Worm (Caenorhabditis elegans): ENCODE data around the gene sftd-3.

Gene sftd-3

ce11 chrII:8964049-8964448, at the start of gene sftd-3:
Gene sftd-3 (minus strand): TSS chrII:8964149.
- no peak for TF ChIP-seq klf-2 (GFP tag; conservative IDR thresholded peaks at IDR 0.05)

- TF ChIP-seq cog-1 (tag; optimal IDR thresholded peaks at IDR 0.05) (no peak), ztf-23 (GFP tag; IDR thresholded peaks at IDR 0.05) (0 out of 2 replicates have a peak, but pooled peaks have one; percentile 34)
Measured at ce11 chrII:9013341-9013740, 49.4 kb upstream of the sftd-3 start.

ce11 chrII:9010708-9011107, 46.8 kb upstream of the sftd-3 start:
- no peak for TF ChIP-seq ref-1 (GFP tag; conservative IDR thresholded peaks at IDR 0.05)
- no peak for TF ChIP-seq ztf-23 (GFP tag; IDR thresholded peaks at IDR 0.05)
- no peak for TF ChIP-seq cog-1 (tag; optimal IDR thresholded peaks at IDR 0.05)
- no peak for TF ChIP-seq tab-1 (GFP tag; IDR thresholded peaks at IDR 0.05)
- TF ChIP-seq med-1 (GFP tag; optimal IDR thresholded peaks at IDR 0.05; ENCODE audit: insufficient read depth): no peak
- no peak for TF ChIP-seq ztf-29 (GFP tag; IDR thresholded peaks at IDR 0.05)
- TF ChIP-seq T22C8.4 (GFP tag; IDR thresholded peaks at IDR 0.05): no peak
- TF ChIP-seq flt-1 (GFP tag; IDR thresholded peaks at IDR 0.05): no peak
- no peak for TF ChIP-seq klf-2 (GFP tag; conservative IDR thresholded peaks at IDR 0.05)

ce11 chrII:9009976-9010702, 46.2 kb upstream of the sftd-3 start:
- TF ChIP-seq ztf-23 (GFP tag; IDR thresholded peaks at IDR 0.05): no peak
- TF ChIP-seq ref-1 (GFP tag; conservative IDR thresholded peaks at IDR 0.05): no peak
- TF ChIP-seq med-1 (GFP tag; optimal IDR thresholded peaks at IDR 0.05; ENCODE audit: insufficient read depth): no peak
- no peak for TF ChIP-seq cog-1 (tag; optimal IDR thresholded peaks at IDR 0.05)
- TF ChIP-seq flt-1 (GFP tag; IDR thresholded peaks at IDR 0.05): no peak
- no peak for TF ChIP-seq T22C8.4 (GFP tag; IDR thresholded peaks at IDR 0.05)
- TF ChIP-seq klf-2 (GFP tag; conservative IDR thresholded peaks at IDR 0.05): no peak
- no peak for TF ChIP-seq ztf-29 (GFP tag; IDR thresholded peaks at IDR 0.05)
- no peak for TF ChIP-seq tab-1 (GFP tag; IDR thresholded peaks at IDR 0.05)

ce11 chrII:9007741-9008140, 43.8 kb upstream of the sftd-3 start:
- TF ChIP-seq T22C8.4 (GFP tag; IDR thresholded peaks at IDR 0.05) (no peak), ref-1 (GFP tag; conservative IDR thresholded peaks at IDR 0.05) (no peak), ztf-29 (GFP tag; IDR thresholded peaks at IDR 0.05) (no peak), klf-2 (GFP tag; conservative IDR thresholded peaks at IDR 0.05) (no peak), tab-1 (GFP tag; IDR thresholded peaks at IDR 0.05) (no peak), cog-1 (tag; optimal IDR thresholded peaks at IDR 0.05) (no peak), med-1 (GFP tag; optimal IDR thresholded peaks at IDR 0.05; ENCODE audit: insufficient read depth) (no peak), flt-1 (GFP tag; IDR thresholded peaks at IDR 0.05) (no peak), ztf-23 (GFP tag; IDR thresholded peaks at IDR 0.05) (no peak)

- TF ChIP-seq tab-1 (GFP tag; IDR thresholded peaks at IDR 0.05) (no peak), T22C8.4 (GFP tag; IDR thresholded peaks at IDR 0.05) (no peak), ref-1 (GFP tag; conservative IDR thresholded peaks at IDR 0.05) (no peak), med-1 (GFP tag; optimal IDR thresholded peaks at IDR 0.05; ENCODE audit: insufficient read depth) (no peak), cog-1 (tag; optimal IDR thresholded peaks at IDR 0.05) (no peak), ztf-23 (GFP tag; IDR thresholded peaks at IDR 0.05) (no peak), flt-1 (GFP tag; IDR thresholded peaks at IDR 0.05) (no peak), klf-2 (GFP tag; conservative IDR thresholded peaks at IDR 0.05) (no peak), ztf-29 (GFP tag; IDR thresholded peaks at IDR 0.05) (no peak)
Measured at ce11 chrII:9005067-9005466, 41.1 kb upstream of the sftd-3 start, which contains the start of gene F44G4.7. Gene F44G4.7 (minus strand): TSS chrII:9005167.

- no peak for TF ChIP-seq med-1 (GFP tag; optimal IDR thresholded peaks at IDR 0.05; ENCODE audit: insufficient read depth)
- no peak for TF ChIP-seq T22C8.4 (GFP tag; IDR thresholded peaks at IDR 0.05)
- no peak for TF ChIP-seq tab-1 (GFP tag; IDR thresholded peaks at IDR 0.05)
- no peak for TF ChIP-seq ztf-23 (GFP tag; IDR thresholded peaks at IDR 0.05)
- no peak for TF ChIP-seq cog-1 (tag; optimal IDR thresholded peaks at IDR 0.05)
- no peak for TF ChIP-seq ztf-29 (GFP tag; IDR thresholded peaks at IDR 0.05)
Measured at ce11 chrII:9001743-9002222, 37.8 kb upstream of the sftd-3 start, which contains the start of gene F44G4.6. Gene F44G4.6 (minus strand): TSS chrII:9001793.

- TF ChIP-seq med-1 (GFP tag; optimal IDR thresholded peaks at IDR 0.05; ENCODE audit: insufficient read depth) (no peak), klf-2 (GFP tag; conservative IDR thresholded peaks at IDR 0.05) (no peak)
Measured at ce11 chrII:9000331-9000730, 36.4 kb upstream of the sftd-3 start, which contains the start of gene F44G4.5. Gene F44G4.5 (minus strand): TSS chrII:9000431.

- TF ChIP-seq cog-1 (tag; optimal IDR thresholded peaks at IDR 0.05): no peak
- no peak for TF ChIP-seq tab-1 (GFP tag; IDR thresholded peaks at IDR 0.05)
- no peak for TF ChIP-seq med-1 (GFP tag; optimal IDR thresholded peaks at IDR 0.05; ENCODE audit: insufficient read depth)
Measured at ce11 chrII:8997479-8997878, 33.5 kb upstream of the sftd-3 start, which contains the start of the genes F44G4.3 and tdp-1. Gene F44G4.3 (minus strand): TSS chrII:8997662. Gene tdp-1 (plus strand): TSS chrII:8997825.

- TF ChIP-seq cog-1 (tag; optimal IDR thresholded peaks at IDR 0.05) (no peak), klf-2 (GFP tag; conservative IDR thresholded peaks at IDR 0.05) (no peak), med-1 (GFP tag; optimal IDR thresholded peaks at IDR 0.05; ENCODE audit: insufficient read depth) (no peak), tab-1 (GFP tag; IDR thresholded peaks at IDR 0.05) (no peak), ztf-23 (GFP tag; IDR thresholded peaks at IDR 0.05) (no peak), flt-1 (GFP tag; IDR thresholded peaks at IDR 0.05) (no peak), ref-1 (GFP tag; conservative IDR thresholded peaks at IDR 0.05) (no peak), T22C8.4 (GFP tag; IDR thresholded peaks at IDR 0.05) (no peak), ztf-29 (GFP tag; IDR thresholded peaks at IDR 0.05) (no peak)
Measured at ce11 chrII:8996064-8996463, 32.1 kb upstream of the sftd-3 start, which contains the start of gene ndub-2. Gene ndub-2 (plus strand): TSS chrII:8996364.

All from whole organism, midembryonic.